Worm (Caenorhabditis elegans): Measurements from ENCODE around the gene pals-17.

- TF ChIP-seq nhr-76 (tag; optimal IDR thresholded peaks at IDR 0.05) (no peak), nhr-28 (tag; optimal IDR thresholded peaks at IDR 0.05) (no peak), daf-12 (tag; optimal IDR thresholded peaks at IDR 0.05) (no peak), fkh-10 (GFP tag; optimal IDR thresholded peaks at IDR 0.05) (no peak), lin-39 (tag; optimal IDR thresholded peaks at IDR 0.05) (no peak), mdl-1 (tag; optimal IDR thresholded peaks at IDR 0.05) (no peak), unc-62 (GFP tag; optimal IDR thresholded peaks at IDR 0.05) (no peak), snpc-4 (tag; optimal IDR thresholded peaks at IDR 0.05) (no peak), nhr-23 (tag; optimal IDR thresholded peaks at IDR 0.05) (no peak), tbx-2 (tag; optimal IDR thresholded peaks at IDR 0.05) (no peak), fos-1 (tag; optimal IDR thresholded peaks at IDR 0.05) (no peak), elt-3 (tag; optimal IDR thresholded peaks at IDR 0.05) (no peak), fkh-2 (tag; optimal IDR thresholded peaks at IDR 0.05) (no peak)
Measured at ce11 chrIII:1384092-1384491, 7.6 kb downstream of the pals-17 start, which contains the start of the genes fbxa-138 and Y82E9BR.5.
